Worm (Caenorhabditis elegans) whole organism, L4 larva: ENCODE results near the gene K12G11.6.

Source experiments
- T20F7.1 ChIP-seq: fragments of 200-800 bp; sonication (Bioruptor generic); optimal IDR thresholded peaks from 2 replicates; lab custom pipeline; 2018; ENCODE audit warnings: mild to moderate bottlenecking, missing genetic modification characterization, missing compliant biosample characterization
- aha-1 ChIP-seq: fragments of 150-350 bp; peaks from one replicate; lab custom pipeline; 2014; ENCODE audit warnings: missing biosample characterization, missing genetic modification characterization
- ceh-28 ChIP-seq: fragments of 150-350 bp; optimal IDR thresholded peaks from 2 replicates; lab custom pipeline; 2014; ENCODE audit warnings: missing biosample characterization, missing genetic modification reagents, missing genetic modification characterization
- ceh-44 ChIP-seq: fragments of 200-800 bp; sonication (Bioruptor generic); IDR thresholded peaks from 2 replicates; pipeline ENCODE4 v1.3.6; 2022; ENCODE audit warnings: missing genetic modification reagents, missing genetic modification characterization, missing compliant biosample characterization
- ces-1 ChIP-seq: fragments of 150-350 bp; sonication (generic microtip); optimal IDR thresholded peaks from 4 replicates; lab custom pipeline; 2014; ENCODE audit warnings: missing biosample characterization, missing genetic modification reagents, missing genetic modification characterization
- ctbp-1 ChIP-seq: fragments of 200-800 bp; sonication (Bioruptor generic); IDR thresholded peaks from 2 replicates; pipeline ENCODE4 v1.3.6; 2022; ENCODE audit warnings: missing genetic modification reagents, missing genetic modification characterization, missing compliant biosample characterization
- daf-19 ChIP-seq: fragments of 200-800 bp; sonication (Bioruptor generic); conservative IDR thresholded peaks from 2 replicates; pipeline ENCODE4 v1.3.6; 2022; ENCODE audit warnings: missing genetic modification characterization, missing compliant biosample characterization
- dmd-6 ChIP-seq: fragments of 200-800 bp; sonication (Bioruptor generic); IDR thresholded peaks from 2 replicates; pipeline ENCODE4 v1.3.6; 2022; ENCODE audit warnings: missing genetic modification reagents, missing genetic modification characterization, missing compliant biosample characterization
- dmd-8 ChIP-seq: fragments of 200-800 bp; sonication (Bioruptor generic); IDR thresholded peaks from 2 replicates; pipeline ENCODE4 v1.3.6; 2022; ENCODE audit warnings: missing genetic modification characterization, missing compliant biosample characterization
- dpl-1 ChIP-seq: fragments of 150-350 bp; optimal IDR thresholded peaks from 2 replicates; lab custom pipeline; 2014; ENCODE audit warnings: missing biosample characterization, missing genetic modification reagents, missing genetic modification characterization
- dve-1 ChIP-seq: sonication (generic microtip); optimal IDR thresholded peaks from 2 replicates; lab custom pipeline; 2017; ENCODE audit warnings: antibody characterized with exemption, mild to moderate bottlenecking, missing genetic modification characterization, missing compliant biosample characterization; ENCODE audit not compliant: insufficient read depth
- hif-1 ChIP-seq, 2 experiments: sonication (generic microtip); optimal IDR thresholded peaks; 2 replicates each; lab custom pipeline; 2016 to 2017; ENCODE audit warnings: missing compliant biosample characterization in 2 of 2, missing genetic modification characterization in 2 of 2, missing genetic modification reagents in 2 of 2, missing genotype in 2 of 2, mild to moderate bottlenecking in 1 of 2
- hlh-11 ChIP-seq: fragments of 200-800 bp; sonication (Bioruptor generic); optimal IDR thresholded peaks from 2 replicates; lab custom pipeline; 2018; ENCODE audit warnings: mild to moderate bottlenecking, missing genetic modification characterization, missing compliant biosample characterization
- hlh-30 ChIP-seq: sonication (generic microtip); optimal IDR thresholded peaks from 2 replicates; lab custom pipeline; 2017; ENCODE audit warnings: antibody characterized with exemption, mild to moderate bottlenecking, missing genetic modification characterization, missing compliant biosample characterization; ENCODE audit not compliant: insufficient read depth
- jun-1 ChIP-seq: fragments of 150-350 bp; optimal IDR thresholded peaks from 2 replicates; lab custom pipeline; 2014; ENCODE audit warnings: missing biosample characterization, missing genetic modification reagents, missing genetic modification characterization
- lin-1 ChIP-seq: fragments of 200-800 bp; sonication (Bioruptor generic); IDR thresholded peaks from 2 replicates; pipeline ENCODE4 v1.3.6; 2022; ENCODE audit warnings: missing genetic modification reagents, missing genetic modification characterization, missing compliant biosample characterization
- lin-13 ChIP-seq: fragments of 150-350 bp; optimal IDR thresholded peaks from 2 replicates; lab custom pipeline; 2014; ENCODE audit warnings: missing biosample characterization, missing genetic modification reagents, missing genetic modification characterization
- lin-15B ChIP-seq: fragments of 150-350 bp; sonication (generic microtip); optimal IDR thresholded peaks from 3 replicates; lab custom pipeline; 2014; ENCODE audit warnings: missing biosample characterization, missing genetic modification characterization
- lsy-2 ChIP-seq, 2 experiments: fragments of 150-350 bp in 1 of 2; sonication (generic microtip) in 1 of 2; optimal IDR thresholded peaks; 2 replicates each; lab custom pipeline; 2014 to 2017; ENCODE audit warnings: missing biosample characterization in 2 of 2, missing genetic modification characterization in 2 of 2
- mdl-1 ChIP-seq, 2 experiments: fragments of 150-350 bp in 1 of 2; sonication (generic microtip) in 1 of 2; optimal IDR thresholded peaks; 2 replicates each; lab custom pipeline; 2014 to 2017; ENCODE audit warnings: missing biosample characterization in 2 of 2, missing genetic modification characterization in 2 of 2
- mdt-29 ChIP-seq: fragments of 200-800 bp; sonication (Bioruptor generic); IDR thresholded peaks from 2 replicates; pipeline ENCODE4 v1.3.6; 2022; ENCODE audit warnings: missing genetic modification reagents, missing genetic modification characterization, missing compliant biosample characterization
- mep-1 ChIP-seq: fragments of 150-350 bp; sonication (generic microtip); optimal IDR thresholded peaks from 3 replicates; lab custom pipeline; 2014; ENCODE audit warnings: missing biosample characterization, missing genetic modification characterization
- mxl-2 ChIP-seq: fragments of 200-800 bp; sonication (Bioruptor generic); conservative IDR thresholded peaks from 2 replicates; pipeline ENCODE4 v1.3.6; 2022; ENCODE audit warnings: missing genetic modification reagents, missing genetic modification characterization, missing compliant biosample characterization
- nhr-10 ChIP-seq: fragments of 150-350 bp; optimal IDR thresholded peaks from 2 replicates; lab custom pipeline; 2014; ENCODE audit warnings: missing biosample characterization, missing genetic modification characterization
- nhr-102 ChIP-seq: sonication (generic microtip); optimal IDR thresholded peaks from 2 replicates; lab custom pipeline; 2016; ENCODE audit warnings: mild to moderate bottlenecking, missing genetic modification characterization, moderate library complexity, missing compliant biosample characterization
- nhr-111 ChIP-seq: fragments of 200-800 bp; sonication (Bioruptor generic); optimal IDR thresholded peaks from 2 replicates; lab custom pipeline; 2018; ENCODE audit warnings: mild to moderate bottlenecking, missing genetic modification characterization, missing compliant biosample characterization
- nhr-237 ChIP-seq: sonication (generic microtip); optimal IDR thresholded peaks from 2 replicates; lab custom pipeline; 2017; ENCODE audit warnings: missing biosample characterization, missing genetic modification characterization
- nhr-25 ChIP-seq: sonication (generic microtip); optimal IDR thresholded peaks from 2 replicates; lab custom pipeline; 2017; ENCODE audit warnings: missing genetic modification characterization, mild to moderate bottlenecking, missing compliant biosample characterization, antibody characterized with exemption, moderate library complexity, borderline replicate concordance; ENCODE audit not compliant: insufficient read depth
- pha-4 ChIP-seq, 2 experiments: fragments of 150-350 bp in 1 of 2; fragments of 200-800 bp in 1 of 2; sonication (Bioruptor generic) in 1 of 2; IDR thresholded peaks in 1 of 2; optimal IDR thresholded peaks in 1 of 2; 2 replicates each; pipeline versions ENCODE4 v1.3.6 to Lab custom; 2014 to 2022; ENCODE audit warnings: missing genetic modification characterization in 2 of 2, missing genetic modification reagents in 2 of 2, missing biosample characterization in 1 of 2, missing compliant biosample characterization in 1 of 2
- php-3 ChIP-seq: fragments of 200-800 bp; sonication (Bioruptor generic); IDR thresholded peaks from 2 replicates; pipeline ENCODE4 v1.3.6; 2022; ENCODE audit warnings: missing genetic modification reagents, missing genetic modification characterization, missing compliant biosample characterization
- rbr-2 ChIP-seq: sonication (generic microtip); optimal IDR thresholded peaks from 2 replicates; lab custom pipeline; 2016; ENCODE audit warnings: missing genotype, missing genetic modification characterization, missing compliant biosample characterization
- skn-1 ChIP-seq: fragments of 150-350 bp; optimal IDR thresholded peaks from 2 replicates; lab custom pipeline; 2014; ENCODE audit warnings: missing biosample characterization, missing genetic modification characterization
- spr-3 ChIP-seq: fragments of 200-800 bp; sonication (Bioruptor generic); optimal IDR thresholded peaks from 2 replicates; lab custom pipeline; 2018; ENCODE audit warnings: mild to moderate bottlenecking, missing genetic modification characterization, missing compliant biosample characterization
- unc-62 ChIP-seq, 3 experiments: fragments of 150-350 bp in 1 of 3; sonication (generic microtip); optimal IDR thresholded peaks in 2 of 3; peaks in 1 of 3; 1 replicate in 1 of 3; 2 replicates in 2 of 3; lab custom pipeline; 2014 to 2017; ENCODE audit warnings: missing biosample characterization in 3 of 3, missing genetic modification characterization in 3 of 3, missing genetic modification reagents in 3 of 3, missing genotype in 1 of 3
- zfp-3 ChIP-seq: fragments of 200-800 bp; sonication (Bioruptor generic); conservative IDR thresholded peaks from 2 replicates; pipeline ENCODE4 v1.3.6; 2022; ENCODE audit warnings: missing genetic modification reagents, missing genetic modification characterization, missing compliant biosample characterization

K12G11.6 gene

DNA sequence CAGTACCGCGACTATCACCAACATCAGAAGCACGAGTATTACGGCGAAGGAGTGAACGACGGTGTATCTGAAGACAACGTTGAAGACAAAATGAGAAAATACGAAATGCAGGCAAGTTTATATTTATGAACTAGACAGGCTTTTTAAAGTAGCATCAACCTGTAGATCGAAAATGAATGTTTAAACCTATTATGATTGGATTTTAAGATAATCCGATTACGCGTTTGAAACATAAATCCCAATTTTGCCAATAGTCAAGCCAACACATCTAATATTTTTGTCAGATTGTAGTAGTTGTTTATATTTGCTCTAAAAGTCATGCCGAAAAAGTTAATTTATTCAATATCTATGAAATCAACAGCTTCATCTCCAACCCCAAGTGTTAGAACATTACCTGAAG, 7.1 kb downstream of the K12G11.6 start:
- peak; percentile 94 for TF ChIP-seq aha-1 (tag; lab: Kevin White, UChicago)
- TF ChIP-seq dmd-8 (GFP tag; lab: Robert Waterston, UW): no peak

DNA sequence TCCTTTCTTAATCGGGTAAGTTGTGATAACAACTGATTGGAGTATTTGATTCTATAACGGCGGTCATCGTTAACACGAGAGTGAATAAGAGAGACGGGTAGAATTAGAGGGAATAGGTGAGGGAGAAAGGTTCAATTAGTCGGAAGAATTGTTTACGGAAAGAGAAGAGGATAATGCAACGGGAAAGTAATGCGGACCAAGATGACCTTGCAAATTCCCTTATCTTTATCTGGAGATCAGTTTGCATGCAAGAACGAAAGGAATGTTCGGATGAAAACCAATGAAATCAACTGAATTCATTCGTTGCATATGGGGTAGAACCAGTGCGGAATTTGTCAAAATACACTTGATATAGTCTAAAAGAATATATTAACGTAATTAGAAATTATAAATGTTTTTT, 8.0 kb downstream of the K12G11.6 start:
- TF ChIP-seq lin-13 (GFP tag; lab: Kevin White, UChicago): no peak
- TF ChIP-seq php-3 (GFP tag; lab: Robert Waterston, UW): no peak
- TF ChIP-seq unc-62 (GFP tag; optimal IDR thresholded peaks at IDR 0.05 in 1 of 2; lab: Kevin White, UChicago): peak in 1 of 2 experiments; percentile 81
- no peak for TF ChIP-seq unc-62 (tag; optimal IDR thresholded peaks at IDR 0.05; lab: Kevin White, UChicago)
- no peak for TF ChIP-seq mdt-29 (GFP tag; lab: Robert Waterston, UW)
- no peak for TF ChIP-seq ctbp-1 (GFP tag; lab: Robert Waterston, UW)
- no peak for TF ChIP-seq nhr-102 (tag; lab: Kevin White, UChicago)
- TF ChIP-seq mep-1 (tag; lab: Kevin White, UChicago): no peak
- no peak for TF ChIP-seq ceh-28 (tag; lab: Kevin White, UChicago)
- TF ChIP-seq, all 104 proteins: peak for 1

DNA sequence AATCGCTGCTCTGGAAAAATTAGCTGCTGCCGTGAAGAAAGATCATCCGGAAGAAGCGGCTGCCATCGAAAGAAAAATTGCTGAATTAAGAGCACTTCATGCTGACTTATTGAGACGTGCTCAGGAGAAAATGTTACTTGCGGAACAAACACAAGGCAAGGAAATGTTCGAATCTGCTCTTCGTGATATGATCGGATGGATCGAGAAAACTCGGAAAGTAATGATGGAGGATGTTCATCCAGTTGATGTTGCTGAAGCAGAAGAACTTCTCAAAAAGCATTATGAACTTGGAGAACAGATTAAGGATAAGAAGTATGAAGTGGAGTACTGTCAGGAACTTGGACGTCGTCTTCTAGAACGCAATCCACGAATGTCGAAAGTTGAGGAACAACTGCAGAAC, 11.8 kb downstream of the K12G11.6 start:
- TF ChIP-seq aha-1 (tag; lab: Kevin White, UChicago) (peak; percentile 93), spr-3 (GFP tag; lab: Kevin White, UChicago) (no peak)
- TF ChIP-seq, all 104 proteins: peak for 1

DNA sequence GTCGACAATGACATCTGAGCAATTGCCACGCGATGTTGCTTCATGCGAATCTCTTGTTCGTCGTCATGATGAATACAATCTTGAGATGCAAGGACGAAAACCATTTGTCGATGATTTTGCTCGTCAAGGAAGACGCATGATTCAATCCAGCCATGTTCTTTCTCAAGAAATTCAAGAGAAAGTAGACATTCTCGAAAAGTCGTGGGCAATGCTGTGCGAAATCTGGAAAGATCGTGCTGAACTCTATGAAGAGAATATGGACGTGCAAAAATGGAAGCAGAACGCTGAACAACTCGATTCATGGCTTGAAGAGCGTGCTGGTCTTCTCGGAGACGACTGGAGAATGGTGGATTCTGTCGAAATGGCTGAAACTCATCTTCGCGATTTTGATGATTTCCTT, 19.2 kb downstream of the K12G11.6 start:
- no peak for TF ChIP-seq nhr-111 (GFP tag; lab: Kevin White, UChicago)
- TF ChIP-seq unc-62 (GFP tag; optimal IDR thresholded peaks at IDR 0.05 in 1 of 2; lab: Kevin White, UChicago): peak in 1 of 2 experiments; percentile 82
- TF ChIP-seq unc-62 (tag; optimal IDR thresholded peaks at IDR 0.05; lab: Kevin White, UChicago): no peak
- TF ChIP-seq dve-1 (tag; lab: Kevin White, UChicago): no peak
- no peak for TF ChIP-seq php-3 (GFP tag; lab: Robert Waterston, UW)
- no peak for TF ChIP-seq mxl-2 (GFP tag; lab: Robert Waterston, UW)
- TF ChIP-seq, all 104 proteins: peak for 1

DNA sequence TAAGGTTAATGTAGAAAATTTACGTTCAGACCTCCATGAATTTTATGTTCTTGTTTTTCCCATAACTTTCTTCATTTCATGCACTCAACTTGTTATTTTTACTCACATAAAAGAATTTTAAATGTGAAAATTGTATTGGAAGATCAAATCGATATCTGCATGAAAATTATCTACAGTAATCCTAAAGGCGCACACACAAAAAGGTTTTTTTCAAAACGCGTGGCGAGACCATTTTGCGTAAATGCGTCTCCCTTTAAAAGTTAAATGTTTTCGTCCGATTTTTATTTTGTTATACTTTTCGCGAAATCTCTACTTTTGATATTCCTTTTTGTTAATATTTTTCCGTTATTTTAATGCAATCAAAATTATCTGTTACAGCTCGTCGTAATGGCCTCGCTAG, 23.1 kb downstream of the K12G11.6 start, which contains the start of gene R31.2:
Gene R31.2 (plus strand): TSS at position 388 of the 400 bp plus-strand sequence.
- TF ChIP-seq nhr-10 (tag; lab: Kevin White, UChicago): no peak
- no peak for TF ChIP-seq jun-1 (tag; lab: Kevin White, UChicago)
- TF ChIP-seq pha-4 (GFP tag; IDR thresholded peaks at IDR 0.05; lab: Robert Waterston, UW): no peak
- no peak for TF ChIP-seq pha-4 (tag; optimal IDR thresholded peaks at IDR 0.05; lab: Kevin White, UChicago)
- TF ChIP-seq lin-15B: no peak
- no peak for TF ChIP-seq nhr-237 (tag; lab: Kevin White, UChicago)
- TF ChIP-seq dmd-6 (GFP tag; lab: Robert Waterston, UW): no peak

DNA sequence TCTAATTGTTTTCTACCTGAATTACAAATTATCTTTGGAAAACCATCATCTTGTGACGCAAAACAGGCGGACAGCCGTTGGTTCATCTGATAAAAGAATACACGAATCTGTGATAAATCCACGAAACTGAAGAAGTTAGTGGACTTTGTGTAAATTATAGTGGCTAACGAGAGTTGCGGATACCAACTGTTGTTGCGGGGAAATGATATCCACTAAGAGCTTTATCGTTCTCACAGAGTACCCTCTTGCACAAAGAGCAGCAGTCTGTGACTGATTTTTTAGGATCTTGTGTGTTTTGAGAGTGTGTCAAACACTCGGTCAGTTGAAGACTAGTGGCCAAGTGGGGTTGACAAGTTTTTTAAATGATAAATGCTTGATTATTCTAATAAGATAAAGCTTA, 25.5 kb downstream of the K12G11.6 start:
- TF ChIP-seq hlh-11 (peak; percentile 12), nhr-10 (tag; lab: Kevin White, UChicago) (no peak), daf-19 (GFP tag; lab: Robert Waterston, UW) (0 out of 2 replicates have a peak, but pooled peaks have one; percentile 53)
- TF ChIP-seq, all 104 proteins: peak for 2

DNA sequence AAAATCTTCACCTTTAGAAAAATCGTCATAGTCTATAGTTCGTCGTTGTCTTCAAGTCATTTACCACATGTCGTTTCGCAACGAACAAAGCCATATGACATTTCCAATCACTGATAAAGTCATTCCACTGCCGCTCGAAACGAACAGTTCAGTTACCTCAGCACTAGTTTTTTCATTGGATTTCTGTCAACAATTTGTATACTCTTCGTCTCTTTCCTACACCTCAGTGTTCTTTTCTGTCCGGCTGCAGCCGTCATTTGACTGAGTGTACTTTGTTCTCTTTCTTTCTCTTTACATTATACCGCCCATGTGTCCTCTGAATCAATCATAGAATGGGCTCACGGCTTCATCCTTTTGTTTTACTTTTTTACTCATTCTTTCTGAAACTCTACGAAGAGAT, 27.1 kb downstream of the K12G11.6 start:
- peak in 1 of 2 experiments; percentile 45 for TF ChIP-seq lsy-2 (tag; optimal IDR thresholded peaks at IDR 0.05; lab: Kevin White, UChicago)
- peak; percentile 73 for TF ChIP-seq mep-1 (tag; lab: Kevin White, UChicago)
- TF ChIP-seq nhr-10 (tag; lab: Kevin White, UChicago): peak; percentile 3
- no peak for TF ChIP-seq skn-1 (tag; lab: Kevin White, UChicago)
- peak in 1 of 2 experiments; percentile 39 for TF ChIP-seq hif-1 (tag; optimal IDR thresholded peaks at IDR 0.05; lab: Kevin White, UChicago)
- peak; percentile 23 for TF ChIP-seq T20F7.1 (GFP tag; lab: Kevin White, UChicago)
- TF ChIP-seq mdl-1 (tag; optimal IDR thresholded peaks at IDR 0.05; lab: Kevin White, UChicago): peak in 1 of 2 experiments; percentile 73
- TF ChIP-seq ceh-44: no peak
- peak; percentile 85 for TF ChIP-seq dmd-6 (GFP tag; lab: Robert Waterston, UW)
- peak; percentile 9 for TF ChIP-seq dpl-1 (GFP tag; lab: Kevin White, UChicago)
- TF ChIP-seq lin-1 (GFP tag; lab: Robert Waterston, UW): peak; percentile 27; the same call in 1 of the 2 replicates
- TF ChIP-seq nhr-25 (tag; lab: Kevin White, UChicago): no peak
- TF ChIP-seq hlh-30 (tag; lab: Kevin White, UChicago): peak; percentile 88
- peak; percentile 75 for TF ChIP-seq dve-1 (tag; lab: Kevin White, UChicago)
- peak; percentile 21 for TF ChIP-seq rbr-2 (tag; lab: Kevin White, UChicago)
- no peak for TF ChIP-seq lin-15B
- no peak for TF ChIP-seq zfp-3 (GFP tag; lab: Robert Waterston, UW)
- peak; percentile 88 for TF ChIP-seq hlh-11
- TF ChIP-seq spr-3 (GFP tag; lab: Kevin White, UChicago): no peak
- no peak for TF ChIP-seq ces-1 (GFP tag; lab: Kevin White, UChicago)
